Fruit fly (Drosophila melanogaster) whole organism, embryonic: Measurements from ENCODE around the gene lili.

ENCODE experiments used
- Asciz ChIP-seq: fragments of 200-800 bp; sonication (Bioruptor generic); optimal IDR thresholded peaks from 2 replicates; lab custom pipeline; 2017; ENCODE audit warnings: missing biosample characterization, mild to moderate bottlenecking, missing genetic modification characterization, missing genetic modification reagents
- Atf6 ChIP-seq: fragments of 200-800 bp; sonication (Bioruptor generic); IDR thresholded peaks from 2 replicates; pipeline ENCODE4 v1.3.6; 2022; ENCODE audit warnings: missing biosample characterization, missing genetic modification characterization
- Awh ChIP-seq: fragments of 200-800 bp; sonication (Bioruptor generic); IDR thresholded peaks from 2 replicates; pipeline ENCODE4, ENCODE4 v1.3.6; 2022; ENCODE audit warnings: missing biosample characterization, missing genetic modification characterization
- Blimp-1 ChIP-seq: fragments of 200-800 bp; sonication (Bioruptor generic); optimal IDR thresholded peaks from 3 replicates; lab custom pipeline; 2018; ENCODE audit warnings: missing biosample characterization, missing genetic modification characterization, mild to moderate bottlenecking, moderate library complexity, missing genetic modification reagents
- CG12236 ChIP-seq: fragments of 200-800 bp; sonication (Bioruptor generic); optimal IDR thresholded peaks from 2 replicates; lab custom pipeline; 2016; ENCODE audit warnings: missing biosample characterization, missing genetic modification characterization
- CG15479 ChIP-seq: fragments of 200-800 bp; sonication (Bioruptor generic); optimal IDR thresholded peaks from 3 replicates; lab custom pipeline; 2019; ENCODE audit warnings: missing biosample characterization, mild to moderate bottlenecking, missing genetic modification characterization, moderate library complexity
- CG15601 ChIP-seq: fragments of 200-800 bp; sonication (Bioruptor generic); optimal IDR thresholded peaks from 3 replicates; lab custom pipeline; 2019; ENCODE audit warnings: missing biosample characterization, mild to moderate bottlenecking, missing genetic modification characterization, moderate library complexity
- CG3065 ChIP-seq: fragments of 200-800 bp; sonication (Bioruptor generic); optimal IDR thresholded peaks from 2 replicates; lab custom pipeline; 2016; ENCODE audit warnings: missing biosample characterization, missing genetic modification characterization
- CG3281 ChIP-seq: fragments of 200-800 bp; sonication (Bioruptor generic); optimal IDR thresholded peaks from 3 replicates; lab custom pipeline; 2017; ENCODE audit warnings: missing biosample characterization, mild to moderate bottlenecking, missing genetic modification characterization
- CG34224 ChIP-seq: fragments of 200-800 bp; sonication (Bioruptor generic); IDR thresholded peaks from 3 replicates; pipeline ENCODE4 v1.3.6; 2022; ENCODE audit warnings: missing biosample characterization, missing genetic modification characterization; ENCODE audit not compliant: partially characterized antibody
- CG3726 ChIP-seq: fragments of 200-800 bp; sonication (Bioruptor generic); IDR thresholded peaks from 3 replicates; pipeline ENCODE4, ENCODE4 v1.3.6; 2022; ENCODE audit warnings: missing biosample characterization, missing genetic modification characterization
- CG6689 ChIP-seq: fragments of 200-800 bp; sonication (Bioruptor generic); IDR thresholded peaks from 2 replicates; pipeline ENCODE4 v1.3.6; 2022; ENCODE audit warnings: missing biosample characterization, missing genetic modification characterization
- CG7372 ChIP-seq: fragments of 200-800 bp; sonication (Bioruptor generic); IDR thresholded peaks from 2 replicates; pipeline ENCODE4 v1.3.6; 2022; ENCODE audit warnings: missing biosample characterization, missing genetic modification characterization
- CG9215 ChIP-seq: fragments of 200-800 bp; sonication (Bioruptor generic); IDR thresholded peaks from 2 replicates; pipeline ENCODE4 v1.3.6; 2022; ENCODE audit warnings: missing biosample characterization, missing genetic modification characterization
- CHES-1-like ChIP-seq: fragments of 200-800 bp; sonication (Bioruptor generic); optimal IDR thresholded peaks from 2 replicates; lab custom pipeline; 2016; ENCODE audit warnings: missing biosample characterization, missing genetic modification characterization
- D19B ChIP-seq: fragments of 200-800 bp; sonication (Bioruptor generic); optimal IDR thresholded peaks from 2 replicates; lab custom pipeline; 2017; ENCODE audit warnings: missing biosample characterization, mild to moderate bottlenecking, missing genetic modification characterization
- Dll ChIP-seq: fragments of 200-800 bp; sonication (Bioruptor generic); IDR thresholded peaks from 4 replicates; pipeline ENCODE4 v1.3.6; 2022; ENCODE audit warnings: missing biosample characterization, missing genetic modification characterization; ENCODE audit not compliant: partially characterized antibody
- Fer2 ChIP-seq: fragments of 200-800 bp; sonication (Bioruptor generic); optimal IDR thresholded peaks from 2 replicates; lab custom pipeline; 2018; ENCODE audit warnings: missing biosample characterization, mild to moderate bottlenecking, missing genetic modification characterization, moderate library complexity
- Gsc ChIP-seq: fragments of 200-800 bp; sonication (Bioruptor generic); IDR thresholded peaks from 2 replicates; pipeline ENCODE4 v1.3.6; 2022; ENCODE audit warnings: missing biosample characterization, missing genetic modification characterization
- Gug ChIP-seq: fragments of 200-800 bp; sonication (Bioruptor generic); IDR thresholded peaks from 4 replicates; pipeline ENCODE4 v1.3.6; 2022; ENCODE audit warnings: missing biosample characterization, missing genetic modification characterization
- Hand ChIP-seq: fragments of 200-800 bp; sonication (Bioruptor generic); optimal IDR thresholded peaks from 2 replicates; lab custom pipeline; 2017; ENCODE audit warnings: mild to moderate bottlenecking, missing biosample characterization, missing genetic modification reagents, missing genetic modification characterization
- HmgD ChIP-seq: fragments of 200-800 bp; sonication (Bioruptor generic); optimal IDR thresholded peaks from 3 replicates; lab custom pipeline; 2016; ENCODE audit warnings: missing biosample characterization, missing genetic modification characterization
- Myb ChIP-seq: fragments of 200-800 bp; sonication (Bioruptor generic); optimal IDR thresholded peaks from 2 replicates; lab custom pipeline; 2016; ENCODE audit warnings: missing biosample characterization, missing genetic modification characterization
- Sox102F ChIP-seq: fragments of 200-800 bp; sonication (Bioruptor generic); optimal IDR thresholded peaks from 2 replicates; lab custom pipeline; 2018; ENCODE audit warnings: missing biosample characterization, mild to moderate bottlenecking, missing genetic modification characterization, moderate library complexity
- TFAM ChIP-seq: fragments of 200-800 bp; sonication (Bioruptor generic); optimal IDR thresholded peaks from 2 replicates; lab custom pipeline; 2017; ENCODE audit warnings: missing biosample characterization, missing genetic modification characterization, inconsistent platforms
- abd-A ChIP-seq: fragments of 200-800 bp; sonication (Bioruptor generic); optimal IDR thresholded peaks from 3 replicates; lab custom pipeline; 2019; ENCODE audit warnings: missing biosample characterization, mild to moderate bottlenecking, missing genetic modification characterization, moderate library complexity
- cas ChIP-seq: fragments of 200-800 bp; sonication (Bioruptor generic); IDR thresholded peaks from 2 replicates; pipeline ENCODE4 v1.3.6; 2022; ENCODE audit warnings: missing biosample characterization, missing genetic modification characterization
- dmrt99B ChIP-seq: fragments of 200-800 bp; sonication (Bioruptor generic); optimal IDR thresholded peaks from 2 replicates; lab custom pipeline; 2018; ENCODE audit warnings: missing biosample characterization, mild to moderate bottlenecking, missing genetic modification characterization, moderate library complexity
- exex ChIP-seq: fragments of 200-800 bp; sonication (Bioruptor generic); optimal IDR thresholded peaks from 4 replicates; lab custom pipeline; 2018; ENCODE audit warnings: missing biosample characterization, mild to moderate bottlenecking, missing genetic modification characterization, moderate library complexity
- gcm2 ChIP-seq: fragments of 200-800 bp; sonication (Bioruptor generic); optimal IDR thresholded peaks from 2 replicates; lab custom pipeline; 2016; ENCODE audit warnings: missing biosample characterization, missing genetic modification characterization
- jumu ChIP-seq: fragments of 200-800 bp; sonication (Bioruptor generic); optimal IDR thresholded peaks from 3 replicates; lab custom pipeline; 2016; ENCODE audit warnings: missing biosample characterization, missing genetic modification characterization
- ken ChIP-seq: fragments of 200-800 bp; sonication (Bioruptor generic); IDR thresholded peaks from 3 replicates; pipeline ENCODE4 v1.3.6; 2022; ENCODE audit warnings: missing biosample characterization, missing genetic modification characterization
- klu ChIP-seq: fragments of 200-800 bp; sonication (Bioruptor generic); IDR thresholded peaks from 2 replicates; pipeline ENCODE4 v1.3.6; 2022; ENCODE audit warnings: missing biosample characterization, missing genetic modification characterization
- kni ChIP-seq: fragments of 200-800 bp; sonication (Bioruptor generic); optimal IDR thresholded peaks from 3 replicates; lab custom pipeline; 2017; ENCODE audit warnings: mild to moderate bottlenecking, missing biosample characterization, missing genetic modification reagents, missing genetic modification characterization
- oc ChIP-seq: fragments of 200-800 bp; sonication (Bioruptor generic); optimal IDR thresholded peaks from 2 replicates; lab custom pipeline; 2018; ENCODE audit warnings: missing biosample characterization, mild to moderate bottlenecking, missing genetic modification characterization, moderate library complexity
- sens ChIP-seq: fragments of 200-800 bp; sonication (Bioruptor generic); peaks from one replicate; lab custom pipeline; 2016; ENCODE audit warnings: missing biosample characterization, missing genetic modification characterization
- sima ChIP-seq: fragments of 200-800 bp; sonication (Bioruptor generic); optimal IDR thresholded peaks from 2 replicates; lab custom pipeline; 2016; ENCODE audit warnings: missing biosample characterization, missing genetic modification characterization
- sqz ChIP-seq: fragments of 200-800 bp; sonication (Bioruptor generic); optimal IDR thresholded peaks from 3 replicates; lab custom pipeline; 2018; ENCODE audit warnings: missing biosample characterization, mild to moderate bottlenecking, missing genetic modification characterization
- tap ChIP-seq: fragments of 200-800 bp; optimal IDR thresholded peaks from 3 replicates; lab custom pipeline; 2019; ENCODE audit warnings: missing biosample characterization, mild to moderate bottlenecking, missing genetic modification characterization, moderate library complexity
- tgo ChIP-seq: fragments of 200-800 bp; sonication (Bioruptor generic); IDR thresholded peaks from 3 replicates; pipeline ENCODE4 v1.3.6; 2022; ENCODE audit warnings: missing biosample characterization, missing genetic modification characterization
- usp ChIP-seq: fragments of >200 bp; optimal IDR thresholded peaks from 2 replicates; lab custom pipeline; 2017; ENCODE audit warnings: missing biosample characterization, missing genetic modification characterization

The lili gene

dm6 chr3R:24778218-24778739, 35.5 kb downstream of the lili start (continued):
- TF ChIP-seq oc (tag; lab: Kevin White, UChicago), result peak; percentile 23
- TF ChIP-seq gcm2, result no peak
- no peak for TF ChIP-seq Hand (GFP tag; lab: Kevin White, UChicago)
- TF ChIP-seq sqz (GFP tag; lab: Kevin White, UChicago), result peak; percentile 43
- peak; percentile 77 for TF ChIP-seq CG7372 (GFP tag; lab: Robert Waterston, UW)
- no peak for TF ChIP-seq CG9215 (GFP tag; lab: Robert Waterston, UW)
- no peak for TF ChIP-seq Fer2 (tag; lab: Kevin White, UChicago)
- TF ChIP-seq, all 482 proteins: peak for 5

DNA sequence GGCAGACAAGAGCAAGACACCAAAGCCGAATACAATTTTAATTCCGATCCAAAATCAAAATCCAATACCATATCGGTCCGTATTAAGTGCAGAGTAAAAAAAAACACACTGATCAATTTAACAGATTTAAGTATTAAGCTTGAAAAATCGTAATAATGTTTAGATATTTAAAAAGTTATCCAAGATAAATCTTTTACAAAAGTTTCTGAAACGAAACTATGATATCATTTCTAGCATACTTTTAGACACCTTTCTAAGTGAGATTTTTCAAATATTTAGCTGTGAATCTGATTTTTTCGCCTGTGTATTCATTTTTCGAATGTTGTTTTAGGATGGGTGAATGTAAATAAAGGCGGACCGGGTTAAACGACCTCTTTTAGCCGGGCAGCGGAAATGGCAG, 36.7 kb downstream of the lili start:
- TF ChIP-seq CG15479 (GFP tag; lab: Kevin White, UChicago) (no peak), kni (no peak), sima (GFP tag; lab: Kevin White, UChicago) (no peak), tgo (no peak), cas (no peak), jumu (GFP tag; lab: Kevin White, UChicago) (no peak), Atf6 (no peak), CG3726 (no peak), dmrt99B (tag; lab: Kevin White, UChicago) (peak; percentile 12), CG6689 (GFP tag; lab: Robert Waterston, UW) (no peak), CG3281 (GFP tag; lab: Kevin White, UChicago) (no peak), CHES-1-like (GFP tag; lab: Kevin White, UChicago) (no peak), Blimp-1 (GFP tag; lab: Kevin White, UChicago) (no peak), CG34224 (GFP tag; lab: Robert Waterston, UW) (no peak), tap (tag; lab: Kevin White, UChicago) (no peak), Asciz (GFP tag; lab: Kevin White, UChicago) (peak; percentile 9), Myb (GFP tag; lab: Kevin White, UChicago) (no peak), Gug (GFP tag; lab: Robert Waterston, UW) (no peak), usp (GFP tag; lab: Kevin White, UChicago) (no peak), CG3065 (GFP tag; lab: Kevin White, UChicago) (no peak), exex (tag; lab: Kevin White, UChicago) (no peak), Gsc (no peak), klu (GFP tag; lab: Robert Waterston, UW) (no peak), CG15601 (tag; lab: Kevin White, UChicago) (no peak), Dll (no peak), oc (tag; lab: Kevin White, UChicago) (peak; percentile 51), sens (GFP tag; lab: Kevin White, UChicago) (peak; percentile 33), Sox102F (GFP tag; lab: Kevin White, UChicago) (peak; percentile 50), ken (GFP tag; lab: Robert Waterston, UW) (no peak), HmgD (GFP tag; lab: Kevin White, UChicago) (no peak), D19B (no peak), CG12236 (GFP tag; lab: Kevin White, UChicago) (no peak), TFAM (GFP tag; lab: Kevin White, UChicago) (no peak)

DNA sequence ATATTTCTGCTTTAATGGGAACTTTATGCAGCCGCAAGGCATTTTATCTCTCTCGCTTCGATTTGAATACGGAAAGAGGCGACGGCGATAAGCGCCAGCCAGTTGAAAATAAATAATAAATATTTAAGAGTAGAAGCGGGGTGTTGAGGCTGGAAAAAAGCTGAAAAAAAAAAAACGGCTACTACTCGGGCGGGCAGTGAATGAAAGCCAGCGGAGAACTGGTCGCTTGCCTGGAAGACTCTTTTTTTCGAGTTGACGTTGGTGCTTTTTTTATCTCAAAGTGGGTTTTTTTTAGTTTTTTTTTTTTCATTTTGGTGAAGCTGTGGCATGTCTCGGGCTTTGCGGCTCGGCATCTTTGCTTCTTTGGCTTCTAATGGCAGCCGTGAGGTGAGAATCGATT, 40.4 kb downstream of the lili start:
- TF ChIP-seq abd-A (tag; lab: Kevin White, UChicago) (peak; percentile 2), Awh (no peak), sqz (GFP tag; lab: Kevin White, UChicago) (peak; percentile 58)
